Worm (Caenorhabditis elegans) whole organism, L1 larva: ENCODE data around the gene T14G8.4.
A peak's percentile ranks its signal among the peaks of the same experiment; 100 is the strongest.

ENCODE experiments used
- F16B12.6 ChIP-seq: fragments of 150-350 bp; optimal IDR thresholded peaks from 2 replicates; lab custom pipeline; 2014; ENCODE audit warnings: missing biosample characterization, missing genetic modification characterization
- Y116A8C.19 ChIP-seq: sonication (generic microtip); optimal IDR thresholded peaks from 2 replicates; lab custom pipeline; 2016; ENCODE audit warnings: missing compliant biosample characterization, missing genetic modification characterization, borderline replicate concordance
- ama-1 ChIP-seq: fragments of 150-350 bp; optimal IDR thresholded peaks from 2 replicates; lab custom pipeline; 2014
- blmp-1 ChIP-seq: fragments of 150-350 bp; optimal IDR thresholded peaks from 2 replicates; lab custom pipeline; 2014; ENCODE audit warnings: missing biosample characterization, missing genetic modification characterization
- ceh-63 ChIP-seq: fragments of 200-800 bp; sonication (Bioruptor generic); optimal IDR thresholded peaks from 2 replicates; lab custom pipeline; 2018; ENCODE audit warnings: mild to moderate bottlenecking, missing genetic modification characterization, missing compliant biosample characterization
- ces-1 ChIP-seq: fragments of 150-350 bp; optimal IDR thresholded peaks from 2 replicates; lab custom pipeline; 2014; ENCODE audit warnings: missing biosample characterization, missing genetic modification reagents, missing genetic modification characterization
- dsc-1 ChIP-seq: sonication (generic microtip); optimal IDR thresholded peaks from 2 replicates; lab custom pipeline; 2016; ENCODE audit warnings: mild to moderate bottlenecking, missing genetic modification characterization, missing compliant biosample characterization
- efl-1 ChIP-seq, 4 experiments: fragments of 150-350 bp; optimal IDR thresholded peaks in 3 of 4; peaks in 1 of 4; 1 replicate in 1 of 4; 2 replicates in 3 of 4; lab custom pipeline; 2014; ENCODE audit warnings: missing biosample characterization in 2 of 4, missing genetic modification characterization in 2 of 4, missing genetic modification reagents in 2 of 4
- ets-5 ChIP-seq: fragments of 200-800 bp; sonication (Bioruptor generic); IDR thresholded peaks from 2 replicates; pipeline ENCODE4 v1.3.6; 2022; ENCODE audit warnings: missing genetic modification characterization, missing compliant biosample characterization
- fkh-10 ChIP-seq: sonication (generic microtip); optimal IDR thresholded peaks from 2 replicates; lab custom pipeline; 2017; ENCODE audit warnings: missing biosample characterization, missing genetic modification reagents, missing genetic modification characterization
- fkh-4 ChIP-seq: sonication (generic microtip); optimal IDR thresholded peaks from 2 replicates; lab custom pipeline; 2016; ENCODE audit warnings: missing compliant biosample characterization, missing genetic modification characterization, borderline replicate concordance
- fos-1 ChIP-seq: fragments of 150-350 bp; optimal IDR thresholded peaks from 2 replicates; lab custom pipeline; 2014; ENCODE audit warnings: missing biosample characterization, missing genetic modification characterization
- grh-1 ChIP-seq: fragments of 200-800 bp; sonication (Bioruptor generic); IDR thresholded peaks from 2 replicates; pipeline ENCODE4 v1.3.6; 2022; ENCODE audit warnings: missing genetic modification reagents, missing genetic modification characterization, missing compliant biosample characterization
- hlh-4 ChIP-seq: sonication (generic microtip); optimal IDR thresholded peaks from 2 replicates; lab custom pipeline; 2016; ENCODE audit warnings: mild to moderate bottlenecking, missing genetic modification characterization, missing compliant biosample characterization
- isw-1 ChIP-seq: fragments of 200-800 bp; sonication (Bioruptor generic); IDR thresholded peaks from 2 replicates; pipeline ENCODE4 v1.3.6; 2022; ENCODE audit warnings: missing genetic modification characterization, missing compliant biosample characterization
- jun-1 ChIP-seq: fragments of 150-350 bp; optimal IDR thresholded peaks from 2 replicates; lab custom pipeline; 2014; ENCODE audit warnings: missing biosample characterization, missing genetic modification reagents, missing genetic modification characterization
- lin-14 ChIP-seq: fragments of 200-800 bp; sonication (Bioruptor generic); optimal IDR thresholded peaks from 2 replicates; lab custom pipeline; 2018; ENCODE audit warnings: mild to moderate bottlenecking, missing genetic modification characterization, moderate library complexity, missing compliant biosample characterization
- lin-15B ChIP-seq: fragments of 150-350 bp; sonication (generic microtip); optimal IDR thresholded peaks from 3 replicates; lab custom pipeline; 2014; ENCODE audit warnings: missing biosample characterization, missing genetic modification characterization
- mab-9 ChIP-seq: fragments of 200-800 bp; sonication (Bioruptor generic); IDR thresholded peaks from 2 replicates; pipeline ENCODE4 v1.3.6; 2022; ENCODE audit warnings: missing genetic modification reagents, missing genetic modification characterization, missing compliant biosample characterization
- mep-1 ChIP-seq: fragments of 150-350 bp; optimal IDR thresholded peaks from 2 replicates; lab custom pipeline; 2014; ENCODE audit warnings: missing biosample characterization, missing genetic modification characterization
- nhr-11 ChIP-seq: fragments of 150-350 bp; optimal IDR thresholded peaks from 2 replicates; lab custom pipeline; 2014; ENCODE audit warnings: missing biosample characterization, missing genetic modification characterization
- nhr-237 ChIP-seq: fragments of 150-350 bp; optimal IDR thresholded peaks from 2 replicates; lab custom pipeline; 2014; ENCODE audit warnings: missing biosample characterization, missing genetic modification characterization
- nhr-71 ChIP-seq: sonication (generic microtip); optimal IDR thresholded peaks from 2 replicates; lab custom pipeline; 2016; ENCODE audit warnings: mild to moderate bottlenecking, missing genetic modification characterization, moderate library complexity, missing compliant biosample characterization
- nhr-77 ChIP-seq: fragments of 150-350 bp; optimal IDR thresholded peaks from 2 replicates; lab custom pipeline; 2014; ENCODE audit warnings: missing biosample characterization, missing genetic modification characterization
- nhr-84 ChIP-seq: sonication (generic microtip); optimal IDR thresholded peaks from 2 replicates; lab custom pipeline; 2017; ENCODE audit warnings: missing biosample characterization, missing genetic modification characterization
- nhr-85 ChIP-seq: sonication (generic microtip); peaks from one replicate; lab custom pipeline; 2016; ENCODE audit warnings: missing genetic modification characterization, inconsistent platforms, missing compliant biosample characterization
- nhr-90 ChIP-seq: sonication (generic microtip); optimal IDR thresholded peaks from 2 replicates; lab custom pipeline; 2016; ENCODE audit warnings: mild to moderate bottlenecking, missing genetic modification characterization, missing compliant biosample characterization; ENCODE audit not compliant: poor library complexity
- pag-3 ChIP-seq: sonication (generic microtip); optimal IDR thresholded peaks from 2 replicates; lab custom pipeline; 2017; ENCODE audit warnings: missing genetic modification characterization, mild to moderate bottlenecking, missing compliant biosample characterization, antibody characterized with exemption, borderline replicate concordance; ENCODE audit not compliant: insufficient read depth
- pax-3 ChIP-seq: fragments of 200-800 bp; sonication (Bioruptor generic); optimal IDR thresholded peaks from 2 replicates; lab custom pipeline; 2018; ENCODE audit warnings: mild to moderate bottlenecking, missing genetic modification characterization, moderate library complexity, missing compliant biosample characterization
- rnt-1 ChIP-seq: sonication (generic microtip); optimal IDR thresholded peaks from 2 replicates; lab custom pipeline; 2016; ENCODE audit warnings: mild to moderate bottlenecking, missing genetic modification characterization, moderate library complexity, missing compliant biosample characterization
- snpc-4 ChIP-seq: fragments of 150-350 bp; optimal IDR thresholded peaks from 2 replicates; lab custom pipeline; 2014; ENCODE audit warnings: missing biosample characterization, missing genetic modification characterization
- sox-4 ChIP-seq: sonication (generic microtip); optimal IDR thresholded peaks from 2 replicates; lab custom pipeline; 2016; ENCODE audit warnings: missing genetic modification characterization, missing compliant biosample characterization
- sptf-1 ChIP-seq: fragments of 150-350 bp; optimal IDR thresholded peaks from 2 replicates; lab custom pipeline; 2014; ENCODE audit warnings: missing biosample characterization, missing genetic modification characterization
- tbx-2 ChIP-seq: sonication (generic microtip); optimal IDR thresholded peaks from 2 replicates; lab custom pipeline; 2016; ENCODE audit warnings: missing genetic modification characterization, missing compliant biosample characterization
- unc-130 ChIP-seq: fragments of 150-350 bp; optimal IDR thresholded peaks from 2 replicates; lab custom pipeline; 2017; ENCODE audit warnings: missing biosample characterization, missing genetic modification characterization, inconsistent platforms
- unc-30 ChIP-seq: sonication (generic microtip); optimal IDR thresholded peaks from 2 replicates; lab custom pipeline; 2017; ENCODE audit warnings: missing biosample characterization, missing genetic modification characterization
- unc-62 ChIP-seq: fragments of 150-350 bp; optimal IDR thresholded peaks from 2 replicates; lab custom pipeline; 2014; ENCODE audit warnings: missing biosample characterization, missing genetic modification reagents, missing genetic modification characterization
- xbp-1 ChIP-seq: sonication (generic microtip); optimal IDR thresholded peaks from 2 replicates; lab custom pipeline; 2016; ENCODE audit warnings: missing genetic modification characterization, missing compliant biosample characterization
- zag-1 ChIP-seq: fragments of 150-350 bp; optimal IDR thresholded peaks from 2 replicates; lab custom pipeline; 2014; ENCODE audit warnings: missing biosample characterization, missing genetic modification characterization
- ztf-11 ChIP-seq, 2 experiments: sonication (generic microtip); optimal IDR thresholded peaks; 2 replicates each; lab custom pipeline; 2016 to 2017; ENCODE audit warnings: missing genetic modification characterization in 2 of 2, missing biosample characterization in 1 of 2, missing compliant biosample characterization in 1 of 2
- ztf-4 ChIP-seq: fragments of 150-350 bp; optimal IDR thresholded peaks from 2 replicates; lab custom pipeline; 2014; ENCODE audit warnings: missing biosample characterization, missing genetic modification characterization

T14G8.4 gene

ce11 chrX:12834848-12835247 lies 28.8 kb downstream of the T14G8.4 start (continued):
- no peak for TF ChIP-seq hlh-4
- TF ChIP-seq xbp-1 = no peak
- no peak for TF ChIP-seq ztf-11 (tag; optimal IDR thresholded peaks at IDR 0.05; lab: Kevin White, UChicago)
- TF ChIP-seq fkh-4 (tag; lab: Kevin White, UChicago) = no peak
- peak; percentile 81 for TF ChIP-seq blmp-1 (tag; lab: Kevin White, UChicago)
- no peak for TF ChIP-seq efl-1 (optimal IDR thresholded peaks at IDR 0.05; lab: Kevin White, UChicago)
- peak in 1 of 2 experiments; percentile 67 for TF ChIP-seq efl-1 (GFP tag; optimal IDR thresholded peaks at IDR 0.05 in 1 of 2; lab: Kevin White, UChicago)
- TF ChIP-seq pag-3 (tag; lab: Kevin White, UChicago) = peak; percentile 5
- no peak for TF ChIP-seq F16B12.6
- TF ChIP-seq unc-130 (tag; lab: Kevin White, UChicago) = no peak
- TF ChIP-seq snpc-4 (tag; lab: Kevin White, UChicago) = no peak
- TF ChIP-seq rnt-1 (tag; lab: Kevin White, UChicago) = no peak
- peak; percentile 23 for TF ChIP-seq nhr-71
- no peak for TF ChIP-seq jun-1 (tag; lab: Kevin White, UChicago)
- TF ChIP-seq zag-1 (tag; lab: Kevin White, UChicago) = no peak
- peak; percentile 64 for TF ChIP-seq nhr-85 (tag; lab: Kevin White, UChicago)
- TF ChIP-seq nhr-77 (tag; lab: Kevin White, UChicago) = no peak

- TF ChIP-seq xbp-1 (no peak), sox-4 (tag; lab: Kevin White, UChicago) (no peak), dsc-1 (no peak), nhr-77 (tag; lab: Kevin White, UChicago) (no peak), mep-1 (tag; lab: Kevin White, UChicago) (no peak), ama-1 (no peak), tbx-2 (tag; lab: Kevin White, UChicago) (no peak), grh-1 (no peak), nhr-11 (tag; lab: Kevin White, UChicago) (no peak), ztf-4 (tag; lab: Kevin White, UChicago) (no peak), Y116A8C.19 (tag; lab: Kevin White, UChicago) (no peak), fos-1 (no peak), nhr-84 (tag; lab: Kevin White, UChicago) (no peak)
- TF ChIP-seq, all 84 proteins: peak for 0
Observed at ce11 chrX:12829055-12829454, 34.6 kb downstream of the T14G8.4 start.

ce11 chrX:12827741-12828408 lies 35.8 kb downstream of the T14G8.4 start:
- TF ChIP-seq lin-14 (GFP tag; lab: Kevin White, UChicago) = peak; percentile 12
- TF ChIP-seq sptf-1 (tag; lab: Kevin White, UChicago) = no peak
- no peak for TF ChIP-seq efl-1 (optimal IDR thresholded peaks at IDR 0.05; lab: Kevin White, UChicago)
- TF ChIP-seq efl-1 (GFP tag; optimal IDR thresholded peaks at IDR 0.05 in 1 of 2; lab: Kevin White, UChicago) = peak in 1 of 2 experiments; percentile 87
- TF ChIP-seq, all 84 proteins: peak for 2

ce11 chrX:12826782-12827181 lies 36.9 kb downstream of the T14G8.4 start:
- TF ChIP-seq efl-1 (optimal IDR thresholded peaks at IDR 0.05; lab: Kevin White, UChicago) = no peak
- TF ChIP-seq efl-1 (GFP tag; optimal IDR thresholded peaks at IDR 0.05 in 1 of 2; lab: Kevin White, UChicago) = peak in 1 of 2 experiments; percentile 58
- no peak for TF ChIP-seq unc-30 (tag; lab: Kevin White, UChicago)

ce11 chrX:12825174-12825573 lies 38.5 kb downstream of the T14G8.4 start:
- TF ChIP-seq dsc-1 (no peak), efl-1 (optimal IDR thresholded peaks at IDR 0.05; lab: Kevin White, UChicago) (no peak), efl-1 (GFP tag; optimal IDR thresholded peaks at IDR 0.05 in 1 of 2; lab: Kevin White, UChicago) (peak in 1 of 2 experiments; percentile 92)
- TF ChIP-seq, all 84 proteins: peak for 1

- TF ChIP-seq unc-62 (no peak), nhr-237 (tag; lab: Kevin White, UChicago) (no peak), fkh-10 (no peak), mab-9 (GFP tag; lab: Robert Waterston, UW) (no peak), F16B12.6 (no peak), pax-3 (tag; lab: Kevin White, UChicago) (no peak), isw-1 (no peak), nhr-85 (tag; lab: Kevin White, UChicago) (no peak), fos-1 (no peak), lin-15B (tag; lab: Kevin White, UChicago) (no peak), ces-1 (GFP tag; lab: Kevin White, UChicago) (no peak), ceh-63 (no peak), sptf-1 (tag; lab: Kevin White, UChicago) (no peak), zag-1 (tag; lab: Kevin White, UChicago) (no peak), nhr-90 (tag; lab: Kevin White, UChicago) (no peak), ets-5 (GFP tag; lab: Robert Waterston, UW) (no peak), Y116A8C.19 (tag; lab: Kevin White, UChicago) (no peak)
Observed at ce11 chrX:12819512-12819911, 44.2 kb downstream of the T14G8.4 start.
